Worm (Caenorhabditis elegans): ENCODE measurements around the gene unc-42.

unc-42 gene

DNA sequence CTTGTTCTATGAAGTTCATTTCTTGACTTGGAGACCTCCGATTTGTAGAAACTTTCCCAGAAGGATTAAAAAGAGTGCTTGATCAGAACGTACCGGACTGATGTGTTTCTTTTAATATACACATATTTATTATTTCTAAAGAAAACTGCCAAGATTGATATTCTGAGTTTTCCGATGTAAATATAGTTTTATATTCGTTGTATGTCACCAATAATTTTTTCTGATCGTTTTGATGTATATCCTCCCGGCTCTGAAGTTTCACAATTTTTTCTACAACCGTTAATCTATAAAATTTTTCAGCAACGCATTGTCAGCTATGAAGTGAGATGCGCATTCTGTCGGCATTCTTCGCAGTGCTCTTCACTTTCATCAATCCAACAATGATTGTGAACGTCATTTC lies 27.4 kb upstream of the unc-42 start, which contains the start of gene F46B6.9:
TSS of gene F46B6.9 (plus strand) at position 301 of the 400 bp plus-strand sequence.
- no peak for TF ChIP-seq ceh-30 (tag; optimal IDR thresholded peaks at IDR 0.05)
- no peak for TF ChIP-seq ttx-3 (tag; optimal IDR thresholded peaks at IDR 0.05)
- no peak for TF ChIP-seq pha-2 (tag; optimal IDR thresholded peaks at IDR 0.05)
- no peak for TF ChIP-seq T23F11.4 (GFP tag; optimal IDR thresholded peaks at IDR 0.05)
- no peak for TF ChIP-seq unc-86 (tag; optimal IDR thresholded peaks at IDR 0.05)
- no peak for TF ChIP-seq che-1 (tag; optimal IDR thresholded peaks at IDR 0.05)
- no peak for TF ChIP-seq pros-1 (tag; optimal IDR thresholded peaks at IDR 0.05)
- TF ChIP-seq hlh-13 (GFP tag; optimal IDR thresholded peaks at IDR 0.05), result no peak
- no peak for TF ChIP-seq pag-3 (tag; optimal IDR thresholded peaks at IDR 0.05; ENCODE audit: borderline replicate concordance)
- no peak for TF ChIP-seq sdc-2 (tag; optimal IDR thresholded peaks at IDR 0.05)
- no peak for TF ChIP-seq rnt-1 (tag; optimal IDR thresholded peaks at IDR 0.05)
- no peak for TF ChIP-seq dve-1 (tag; optimal IDR thresholded peaks at IDR 0.05)
- no peak for TF ChIP-seq hlh-30 (tag; optimal IDR thresholded peaks at IDR 0.05; ENCODE audit: insufficient read depth)
- TF ChIP-seq hlh-6 (tag; optimal IDR thresholded peaks at IDR 0.05), result no peak
- no peak for TF ChIP-seq hlh-8 (tag; optimal IDR thresholded peaks at IDR 0.05)
- TF ChIP-seq syd-9 (tag; optimal IDR thresholded peaks at IDR 0.05), result no peak

DNA sequence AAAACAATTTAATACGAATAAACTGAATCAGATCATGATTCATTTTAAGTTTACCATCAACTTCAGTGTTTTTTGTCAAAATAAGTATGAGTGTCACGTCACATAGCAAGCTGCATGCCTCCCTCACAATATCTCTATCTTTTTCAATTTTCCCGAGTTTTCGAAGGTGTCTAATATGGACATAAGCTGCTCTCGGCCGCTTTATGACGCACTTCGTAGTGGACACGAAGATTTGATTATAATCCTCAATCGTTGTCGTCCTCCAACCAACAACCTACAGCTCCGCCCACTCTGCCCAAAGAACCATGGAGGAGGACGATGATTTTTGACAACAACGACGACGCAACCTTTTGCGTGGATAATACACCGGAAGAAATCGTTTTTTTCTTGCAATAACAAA lies 26.8 kb upstream of the unc-42 start:
- TF ChIP-seq unc-42 (tag; optimal IDR thresholded peaks at IDR 0.05) (peak; percentile 37), rnt-1 (tag; optimal IDR thresholded peaks at IDR 0.05) (no peak)

DNA sequence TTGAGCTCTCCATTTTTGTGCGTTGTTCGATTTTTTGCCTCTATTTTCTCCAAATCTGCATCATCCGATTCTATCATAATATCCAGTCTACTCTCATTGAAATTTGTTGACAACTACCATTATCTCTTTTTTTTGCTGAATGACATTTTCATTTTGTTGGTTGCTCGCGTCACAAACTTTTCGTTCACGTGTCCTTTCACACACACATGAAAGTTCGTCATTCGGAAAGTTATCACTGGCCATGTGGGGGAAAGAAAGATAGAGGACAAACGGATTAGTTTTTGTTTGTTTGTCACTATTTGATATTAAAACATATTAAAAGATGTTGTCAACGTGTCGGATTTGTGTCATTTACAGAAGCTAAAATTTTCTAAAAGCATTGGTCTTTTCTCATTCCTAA lies 25.8 kb upstream of the unc-42 start:
- TF ChIP-seq pros-1 (tag; optimal IDR thresholded peaks at IDR 0.05) (no peak), elt-2 (tag; optimal IDR thresholded peaks at IDR 0.05) (no peak), dmd-4 (tag; optimal IDR thresholded peaks at IDR 0.05; ENCODE audit: borderline replicate concordance) (no peak), C08G9.2 (tag; optimal IDR thresholded peaks at IDR 0.05) (no peak), ahr-1 (tag; optimal IDR thresholded peaks at IDR 0.05) (no peak), hlh-6 (tag; optimal IDR thresholded peaks at IDR 0.05) (no peak), che-1 (tag; optimal IDR thresholded peaks at IDR 0.05) (no peak), T23F11.4 (GFP tag; optimal IDR thresholded peaks at IDR 0.05) (no peak), zip-5 (tag; optimal IDR thresholded peaks at IDR 0.05) (no peak)

DNA sequence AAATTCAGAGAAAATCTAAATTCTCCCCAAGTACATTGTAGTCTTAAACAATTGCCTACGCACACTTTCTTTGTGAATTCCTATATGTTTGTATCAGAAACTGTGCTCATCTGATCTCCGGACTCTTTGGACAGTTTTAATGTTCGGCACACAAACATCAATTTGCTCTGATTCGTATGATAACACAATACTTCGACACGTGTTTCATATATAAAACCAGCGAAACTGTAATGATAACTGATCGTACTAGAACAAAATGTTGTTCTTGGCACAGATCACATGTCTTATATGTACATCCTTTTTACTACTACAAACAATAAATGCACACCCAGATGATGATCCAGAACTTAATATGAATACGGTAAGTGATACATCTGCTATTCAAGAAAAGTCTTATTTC lies 22.1 kb upstream of the unc-42 start, which contains the start of gene lipl-2:
TSS of gene lipl-2 (plus strand) at position 236 of the 400 bp plus-strand sequence.
- TF ChIP-seq ceh-24 (tag; optimal IDR thresholded peaks at IDR 0.05), result no peak
- no peak for TF ChIP-seq K02D7.2 (tag; optimal IDR thresholded peaks at IDR 0.05)
- no peak for TF ChIP-seq lin-11 (tag; optimal IDR thresholded peaks at IDR 0.05)
- TF ChIP-seq unc-86 (tag; optimal IDR thresholded peaks at IDR 0.05), result no peak
- no peak for TF ChIP-seq pha-2 (tag; optimal IDR thresholded peaks at IDR 0.05)
- no peak for TF ChIP-seq tbx-7 (tag; optimal IDR thresholded peaks at IDR 0.05)
- TF ChIP-seq ceh-14 (tag; optimal IDR thresholded peaks at IDR 0.05), result no peak
- TF ChIP-seq nfya-1 (tag; optimal IDR thresholded peaks at IDR 0.05), result no peak
- TF ChIP-seq ahr-1 (tag; optimal IDR thresholded peaks at IDR 0.05), result no peak
- TF ChIP-seq ceh-6 (GFP tag; optimal IDR thresholded peaks at IDR 0.05), result no peak
- TF ChIP-seq ceh-45 (GFP tag; IDR thresholded peaks at IDR 0.05), result no peak
- no peak for TF ChIP-seq lim-6 (tag; optimal IDR thresholded peaks at IDR 0.05)
- TF ChIP-seq hlh-8 (tag; optimal IDR thresholded peaks at IDR 0.05), result no peak
- TF ChIP-seq ceh-22 (tag; optimal IDR thresholded peaks at IDR 0.05), result no peak
- no peak for TF ChIP-seq madf-2 (tag; optimal IDR thresholded peaks at IDR 0.05)
- TF ChIP-seq elt-4 (tag; optimal IDR thresholded peaks at IDR 0.05), result no peak
- TF ChIP-seq C08G9.2 (tag; optimal IDR thresholded peaks at IDR 0.05), result no peak
- TF ChIP-seq fax-1 (tag; optimal IDR thresholded peaks at IDR 0.05), result no peak
- TF ChIP-seq pha-4 (tag; optimal IDR thresholded peaks at IDR 0.05), result no peak
- TF ChIP-seq ztf-16 (tag; optimal IDR thresholded peaks at IDR 0.05), result no peak
